Fruit fly (Drosophila melanogaster) Kc167 (cell line): ENCODE data around the gene CG34313.

ENCODE experiments used
- Myc ChIP-seq: fragments of >200 bp; optimal IDR thresholded peaks from 2 replicates; lab custom pipeline; 2017; ENCODE audit warnings: missing external identifiers
- h ChIP-seq: fragments of >200 bp; optimal IDR thresholded peaks from 3 replicates; lab custom pipeline; 2018; ENCODE audit warnings: missing external identifiers
- insv ChIP-seq: fragments of >200 bp; optimal IDR thresholded peaks from 3 replicates; lab custom pipeline; 2018; ENCODE audit warnings: missing external identifiers
- psq ChIP-seq: fragments of >200 bp; optimal IDR thresholded peaks from 2 replicates; lab custom pipeline; 2017; ENCODE audit warnings: missing external identifiers
- ttk ChIP-seq: sonication (Bioruptor generic); optimal IDR thresholded peaks from 2 replicates; lab custom pipeline; 2017; ENCODE audit warnings: missing external identifiers

DNA sequence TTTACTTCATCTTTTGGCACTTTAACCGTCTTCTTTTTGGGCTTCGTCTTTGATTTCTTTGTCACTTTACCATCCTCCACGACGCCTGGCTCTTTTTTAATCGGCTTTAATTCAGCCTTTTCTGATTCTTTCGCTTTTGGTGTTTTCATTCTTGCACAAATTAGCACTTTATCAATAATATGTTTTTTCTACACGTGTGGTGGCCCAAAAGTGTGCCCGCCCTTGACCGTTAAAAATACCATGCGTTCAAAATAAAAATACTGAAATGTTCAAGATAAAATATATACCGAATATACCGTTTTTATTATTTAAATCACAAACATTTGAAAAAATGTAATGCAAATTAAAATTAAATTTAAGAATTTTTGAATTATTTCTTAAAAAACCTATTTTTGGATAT, 22.7 kb downstream of the CG34313 start, which contains the start of gene CG12288:
- no peak for TF ChIP-seq ttk
- TF ChIP-seq h: no peak
- no peak for TF ChIP-seq insv (lab: Kevin White, UChicago)
- no peak for TF ChIP-seq psq (lab: Kevin White, UChicago)
- TF ChIP-seq Myc (lab: Kevin White, UChicago): no peak
